Fruit fly (Drosophila melanogaster) whole organism, embryonic: ENCODE results near the gene dsx.

Experiments used
- CG10462 ChIP-seq: fragments of 200-800 bp; sonication (Bioruptor generic); optimal IDR thresholded peaks from 2 replicates; lab custom pipeline; 2016; ENCODE audit warnings: missing biosample characterization, missing genetic modification characterization
- CG31224 ChIP-seq: fragments of 200-800 bp; sonication (Bioruptor generic); IDR thresholded peaks from 2 replicates; pipeline ENCODE4 v1.3.6; 2022; ENCODE audit warnings: missing biosample characterization, missing genetic modification characterization
- CG34422 ChIP-seq: fragments of 200-800 bp; sonication (Bioruptor generic); IDR thresholded peaks from 3 replicates; pipeline ENCODE4 v1.3.6; 2022; ENCODE audit warnings: missing biosample characterization, missing genetic modification characterization
- CG5245 ChIP-seq: fragments of 200-800 bp; sonication (Bioruptor generic); optimal IDR thresholded peaks from 3 replicates; lab custom pipeline; 2016; ENCODE audit warnings: missing biosample characterization, missing genetic modification characterization
- CG6813 ChIP-seq: fragments of 200-800 bp; sonication (Bioruptor generic); optimal IDR thresholded peaks from 2 replicates; lab custom pipeline; 2017; ENCODE audit warnings: missing biosample characterization, missing genetic modification characterization, mild to moderate bottlenecking, moderate library complexity, missing genetic modification reagents
- CG7963 ChIP-seq: fragments of 200-800 bp; sonication (Bioruptor generic); IDR thresholded peaks from 3 replicates; pipeline ENCODE4 v1.3.6; 2022; ENCODE audit warnings: missing biosample characterization, missing genetic modification characterization; ENCODE audit not compliant: partially characterized antibody
- Jarid2 ChIP-seq: fragments of 200-800 bp; sonication (Bioruptor generic); optimal IDR thresholded peaks from 3 replicates; lab custom pipeline; 2017; ENCODE audit warnings: mild to moderate bottlenecking, missing biosample characterization, missing genetic modification reagents, missing genetic modification characterization
- Lpt ChIP-seq: fragments of >200 bp; optimal IDR thresholded peaks from 2 replicates; lab custom pipeline; 2018; ENCODE audit warnings: missing biosample characterization, missing genetic modification characterization
- ato ChIP-seq: fragments of 200-800 bp; sonication (Bioruptor generic); IDR thresholded peaks from 2 replicates; pipeline ENCODE4 v1.3.6; 2022; ENCODE audit warnings: missing biosample characterization, missing genetic modification characterization; ENCODE audit not compliant: partially characterized antibody
- maf-S ChIP-seq: fragments of 200-800 bp; sonication (Bioruptor generic); optimal IDR thresholded peaks from 2 replicates; lab custom pipeline; 2016; ENCODE audit warnings: missing biosample characterization, missing genetic modification characterization
- ranshi ChIP-seq: fragments of 200-800 bp; sonication (Bioruptor generic); IDR thresholded peaks from 2 replicates; pipeline ENCODE4 v1.3.6; 2022; ENCODE audit warnings: missing biosample characterization, missing genetic modification characterization
- slp2 ChIP-seq: fragments of 200-800 bp; sonication (Bioruptor generic); optimal IDR thresholded peaks from 2 replicates; lab custom pipeline; 2016; ENCODE audit warnings: missing biosample characterization, missing genetic modification characterization
- tup ChIP-seq: fragments of 200-800 bp; sonication (Bioruptor generic); optimal IDR thresholded peaks from 2 replicates; lab custom pipeline; 2016; ENCODE audit warnings: missing biosample characterization, mild to moderate bottlenecking, missing genetic modification characterization, moderate library complexity

- TF ChIP-seq ranshi (GFP tag; lab: Robert Waterston, UW) (no peak), Lpt (GFP tag; lab: Kevin White, UChicago) (no peak), CG31224 (GFP tag; lab: Robert Waterston, UW) (no peak), maf-S (GFP tag; lab: Kevin White, UChicago) (no peak), Jarid2 (GFP tag; lab: Kevin White, UChicago) (no peak), CG34422 (GFP tag; lab: Robert Waterston, UW) (no peak), CG10462 (GFP tag; lab: Kevin White, UChicago) (no peak), CG7963 (GFP tag; lab: Robert Waterston, UW) (no peak), ato (GFP tag; lab: Robert Waterston, UW) (no peak), CG5245 (GFP tag; lab: Kevin White, UChicago) (no peak), slp2 (GFP tag; lab: Kevin White, UChicago) (no peak), CG6813 (GFP tag; lab: Kevin White, UChicago) (no peak), tup (no peak)
These were observed 40.9 kb downstream of the dsx start for dm6 chr3R:7926354-7926753.
